1 fruit fly cellular context compared by ENCODE assay signal in the genomic region with DNA sequence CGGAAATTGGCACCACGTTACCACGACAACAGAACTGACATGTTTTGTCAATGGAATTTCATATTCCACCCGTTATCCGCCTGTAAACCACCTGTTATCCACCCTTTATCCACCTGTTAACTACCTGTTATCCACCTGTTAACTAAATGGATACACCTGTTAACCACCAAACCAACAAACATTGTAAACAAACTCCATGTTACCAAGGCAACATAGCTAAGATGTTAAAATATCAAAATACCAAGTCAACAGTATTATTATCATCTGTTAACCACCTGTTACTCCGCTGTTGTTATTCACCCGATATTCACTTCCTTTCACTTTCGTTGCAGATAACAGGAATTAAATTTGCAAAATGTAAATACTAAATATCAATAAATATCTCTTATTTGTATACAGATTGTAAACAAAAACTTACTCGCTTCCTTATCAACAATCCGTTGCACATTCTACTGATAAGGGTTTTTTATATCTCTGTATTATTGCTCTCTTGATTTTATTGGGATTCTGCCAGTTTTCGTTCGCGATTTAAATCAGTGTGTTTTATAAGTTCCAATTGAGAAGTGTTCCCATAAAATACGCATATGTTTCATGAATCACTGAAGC.
TF ChIP-seq lines count a peak whose summit lies in the region.

A gene (plus strand): TSS at position 556 of the 606 bp plus-strand sequence.

TF ChIP-seq in whole organism, embryonic, 481 proteins besides CTCF, POLR2A, EP300 and RAD21 (continued from another document):
- TF ChIP-seq CkIIα-i1 (GFP tag; IDR thresholded peaks at IDR 0.05; lab: Robert Waterston, UW) (no peak), CG16815 (GFP tag; optimal IDR thresholded peaks at IDR 0.05; lab: Kevin White, UChicago) (peak; percentile 23), CG10959 (GFP tag; IDR thresholded peaks at IDR 0.05; lab: Robert Waterston, UW) (no peak), CG5245 (GFP tag; optimal IDR thresholded peaks at IDR 0.05; lab: Kevin White, UChicago) (no peak), CG17359 (tag; optimal IDR thresholded peaks at IDR 0.05; lab: Kevin White, UChicago) (no peak), scrt (GFP tag; optimal IDR thresholded peaks at IDR 0.05; lab: Kevin White, UChicago) (peak; percentile 77), croc (GFP tag; conservative IDR thresholded peaks at IDR 0.05; lab: Robert Waterston, UW) (no peak), CG31224 (GFP tag; IDR thresholded peaks at IDR 0.05; lab: Robert Waterston, UW) (no peak), CG11085 (GFP tag; IDR thresholded peaks at IDR 0.05; lab: Robert Waterston, UW) (no peak), HmgD (GFP tag; optimal IDR thresholded peaks at IDR 0.05; lab: Kevin White, UChicago) (no peak), Myb (GFP tag; optimal IDR thresholded peaks at IDR 0.05; lab: Kevin White, UChicago) (no peak), org-1 (GFP tag; optimal IDR thresholded peaks at IDR 0.05; lab: Kevin White, UChicago) (peak; percentile 36), caup (GFP tag; optimal IDR thresholded peaks at IDR 0.05; lab: Kevin White, UChicago; ENCODE audit: severe bottlenecking) (no peak), kah (GFP tag; optimal IDR thresholded peaks at IDR 0.05; lab: Kevin White, UChicago) (peak; percentile 48), nau (GFP tag; optimal IDR thresholded peaks at IDR 0.05; lab: Kevin White, UChicago) (no peak), CG10147 (GFP tag; optimal IDR thresholded peaks at IDR 0.05; lab: Kevin White, UChicago) (no peak), CG2712 (tag; optimal IDR thresholded peaks at IDR 0.05; lab: Kevin White, UChicago) (no peak), CG9609 (GFP tag; optimal IDR thresholded peaks at IDR 0.05; lab: Kevin White, UChicago) (no peak), nom (GFP tag; optimal IDR thresholded peaks at IDR 0.05; lab: Kevin White, UChicago) (no peak), CG15479 (GFP tag; optimal IDR thresholded peaks at IDR 0.05; lab: Kevin White, UChicago) (no peak)
